Worm (Caenorhabditis elegans): ENCODE results near the gene dsh-2.

DNA sequence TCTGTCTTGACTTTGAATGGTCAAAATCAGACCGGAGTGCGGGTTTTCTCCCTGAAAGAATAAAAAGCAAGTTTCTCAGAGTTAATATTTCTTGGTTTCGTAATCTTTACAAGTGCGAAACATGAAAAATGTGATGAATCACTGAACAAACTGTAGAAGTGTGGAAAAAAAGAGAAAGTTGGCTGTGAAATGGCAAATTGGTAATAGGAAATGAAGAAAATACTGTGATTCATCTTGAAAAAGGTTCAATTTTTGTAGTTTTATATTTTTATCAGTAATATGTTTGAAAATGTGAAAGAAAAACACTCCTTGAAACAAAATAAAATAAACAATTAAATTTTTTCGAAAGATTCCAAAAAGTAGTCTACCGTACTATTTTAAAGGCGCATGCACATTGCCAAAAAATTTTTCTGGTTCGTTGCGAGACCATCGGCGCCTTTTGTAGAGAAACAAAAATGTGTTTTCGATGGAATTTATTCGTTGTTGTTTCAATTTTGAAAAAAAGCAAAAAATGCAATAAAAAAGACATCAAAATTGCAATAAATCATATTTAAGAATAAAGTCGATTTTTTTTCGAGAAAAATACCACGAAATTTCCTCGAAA lies 10.8 kb upstream of the dsh-2 start, which contains the start of gene pld-1:
- no peak for TF ChIP-seq skn-1 (tag; optimal IDR thresholded peaks at IDR 0.05)
- TF ChIP-seq zag-1 (tag; optimal IDR thresholded peaks at IDR 0.05) = no peak
- TF ChIP-seq hpl-2 (GFP tag; optimal IDR thresholded peaks at IDR 0.05) = no peak
- TF ChIP-seq dpl-1 (GFP tag; optimal IDR thresholded peaks at IDR 0.05) = no peak
